Worm (Caenorhabditis elegans) whole organism, young adult: ENCODE results near the gene col-97.

ENCODE experiments used
- B0019.2 ChIP-seq: fragments of 200-800 bp; sonication (Bioruptor generic); conservative IDR thresholded peaks from 2 replicates; pipeline ENCODE4 v1.3.6; 2022; ENCODE audit warnings: missing genetic modification reagents, missing genetic modification characterization, missing compliant biosample characterization
- D2030.7 ChIP-seq: fragments of 200-800 bp; sonication (Bioruptor generic); IDR thresholded peaks from 2 replicates; pipeline ENCODE4 v1.3.6; 2022; ENCODE audit warnings: missing genetic modification reagents, missing genetic modification characterization, missing compliant biosample characterization
- F33H1.4 ChIP-seq: fragments of 200-800 bp; sonication (Bioruptor generic); IDR thresholded peaks from 2 replicates; pipeline ENCODE4 v1.3.6; 2022; ENCODE audit warnings: missing genetic modification reagents, missing genetic modification characterization, missing compliant biosample characterization
- F52B5.7 ChIP-seq: sonication (generic microtip); optimal IDR thresholded peaks from 2 replicates; lab custom pipeline; 2016; ENCODE audit warnings: mild to moderate bottlenecking, missing genetic modification characterization, missing compliant biosample characterization
- F55B11.4 ChIP-seq: sonication (generic microtip); optimal IDR thresholded peaks from 2 replicates; lab custom pipeline; 2016; ENCODE audit warnings: missing compliant biosample characterization, missing genetic modification characterization, borderline replicate concordance; ENCODE audit not compliant: insufficient read depth
- K11D2.4 ChIP-seq: fragments of 200-800 bp; sonication (Bioruptor generic); IDR thresholded peaks from 2 replicates; pipeline ENCODE4 v1.3.6; 2022; ENCODE audit warnings: missing genetic modification reagents, missing genetic modification characterization, missing compliant biosample characterization
- Y79H2A.3 ChIP-seq: fragments of 200-800 bp; sonication (Bioruptor generic); conservative IDR thresholded peaks from 2 replicates; pipeline ENCODE4 v1.3.6; 2022; ENCODE audit warnings: missing genetic modification reagents, missing genetic modification characterization, missing compliant biosample characterization
- atf-7 ChIP-seq: sonication (generic microtip); optimal IDR thresholded peaks from 2 replicates; lab custom pipeline; 2017; ENCODE audit warnings: mild to moderate bottlenecking, missing genetic modification characterization, missing compliant biosample characterization
- athp-1 ChIP-seq: sonication (generic microtip); optimal IDR thresholded peaks from 2 replicates; lab custom pipeline; 2017; ENCODE audit warnings: mild to moderate bottlenecking, missing genetic modification characterization, missing compliant biosample characterization
- attf-3 ChIP-seq: fragments of 200-800 bp; sonication (Bioruptor generic); conservative IDR thresholded peaks from 2 replicates; pipeline ENCODE4 v1.3.6; 2022; ENCODE audit warnings: missing genetic modification reagents, missing genetic modification characterization, missing compliant biosample characterization
- bed-2 ChIP-seq: fragments of 200-800 bp; sonication (Bioruptor generic); IDR thresholded peaks from 2 replicates; pipeline ENCODE4 v1.3.6; 2022; ENCODE audit warnings: missing genetic modification reagents, missing genetic modification characterization, missing compliant biosample characterization
- ceh-91 ChIP-seq: fragments of 200-800 bp; sonication (Bioruptor generic); IDR thresholded peaks from 2 replicates; pipeline ENCODE4 v1.3.6; 2022; ENCODE audit warnings: missing genetic modification reagents, missing genetic modification characterization, missing compliant biosample characterization
- chd-7 ChIP-seq: sonication (generic microtip); optimal IDR thresholded peaks from 2 replicates; lab custom pipeline; 2016; ENCODE audit warnings: mild to moderate bottlenecking, missing genetic modification characterization, moderate library complexity, missing compliant biosample characterization
- die-1 ChIP-seq: sonication (generic microtip); optimal IDR thresholded peaks from 2 replicates; lab custom pipeline; 2016; ENCODE audit warnings: missing genotype, mild to moderate bottlenecking, missing genetic modification characterization, missing compliant biosample characterization
- egl-44 ChIP-seq: fragments of 200-800 bp; sonication (Bioruptor generic); IDR thresholded peaks from 2 replicates; pipeline ENCODE4 v1.3.6; 2022; ENCODE audit warnings: missing genetic modification reagents, missing genetic modification characterization, missing compliant biosample characterization
- hlh-12 ChIP-seq: sonication (generic microtip); optimal IDR thresholded peaks from 2 replicates; lab custom pipeline; 2016; ENCODE audit warnings: missing genetic modification characterization, missing compliant biosample characterization
- hmg-1.2 ChIP-seq: fragments of 200-800 bp; sonication (Bioruptor generic); IDR thresholded peaks from 2 replicates; pipeline ENCODE4 v1.3.6; 2022; ENCODE audit warnings: missing genetic modification reagents, missing genetic modification characterization, missing compliant biosample characterization
- hmg-20 ChIP-seq: fragments of 200-800 bp; sonication (Bioruptor generic); IDR thresholded peaks from 2 replicates; pipeline ENCODE4 v1.3.6; 2022; ENCODE audit warnings: missing genetic modification reagents, missing genetic modification characterization, missing compliant biosample characterization
- hrde-1 ChIP-seq: sonication (generic microtip); optimal IDR thresholded peaks from 2 replicates; lab custom pipeline; 2016; ENCODE audit warnings: missing genetic modification characterization, mild to moderate bottlenecking, missing compliant biosample characterization, moderate library complexity, missing genotype, missing genetic modification reagents, borderline replicate concordance
- let-607 ChIP-seq, 2 experiments: fragments of 200-800 bp in 1 of 2; sonication (Bioruptor generic) in 1 of 2; sonication (generic microtip) in 1 of 2; optimal IDR thresholded peaks; 2 replicates each; lab custom pipeline; 2016 to 2018; ENCODE audit warnings: mild to moderate bottlenecking in 2 of 2, missing compliant biosample characterization in 2 of 2, missing genetic modification characterization in 2 of 2, moderate library complexity in 2 of 2, missing genotype in 1 of 2
- lin-26 ChIP-seq: fragments of 200-800 bp; sonication (Bioruptor generic); IDR thresholded peaks from 2 replicates; pipeline ENCODE4 v1.3.6; 2022; ENCODE audit warnings: missing genetic modification reagents, missing genetic modification characterization, missing compliant biosample characterization
- lsl-1 ChIP-seq: fragments of 200-800 bp; sonication (Bioruptor generic); optimal IDR thresholded peaks from 2 replicates; lab custom pipeline; 2018; ENCODE audit warnings: mild to moderate bottlenecking, missing genetic modification characterization, moderate library complexity, missing compliant biosample characterization
- lsy-27 ChIP-seq: sonication (generic microtip); optimal IDR thresholded peaks from 2 replicates; lab custom pipeline; 2017; ENCODE audit warnings: missing genetic modification characterization, mild to moderate bottlenecking, missing compliant biosample characterization, antibody characterized with exemption, missing genotype, borderline replicate concordance; ENCODE audit not compliant: insufficient read depth
- madf-10 ChIP-seq: sonication (generic microtip); optimal IDR thresholded peaks from 2 replicates; lab custom pipeline; 2016; ENCODE audit warnings: mild to moderate bottlenecking, missing genetic modification characterization, missing compliant biosample characterization
- madf-3 ChIP-seq: fragments of 200-800 bp; sonication (Bioruptor generic); IDR thresholded peaks from 2 replicates; pipeline ENCODE4 v1.3.6; 2022; ENCODE audit warnings: missing genetic modification reagents, missing genetic modification characterization, missing compliant biosample characterization
- madf-6 ChIP-seq: fragments of 200-800 bp; sonication (Bioruptor generic); IDR thresholded peaks from 2 replicates; pipeline ENCODE4 v1.3.6; 2022; ENCODE audit warnings: missing genetic modification reagents, missing genetic modification characterization, missing compliant biosample characterization
- madf-8 ChIP-seq: fragments of 200-800 bp; sonication (Bioruptor generic); conservative IDR thresholded peaks from 2 replicates; pipeline ENCODE4 v1.3.6; 2022; ENCODE audit warnings: missing genetic modification reagents, missing genetic modification characterization, missing compliant biosample characterization
- mel-28 ChIP-seq: sonication (generic microtip); optimal IDR thresholded peaks from 2 replicates; lab custom pipeline; 2016; ENCODE audit warnings: borderline replicate concordance, mild to moderate bottlenecking, missing genetic modification characterization, missing compliant biosample characterization
- nfya-2 ChIP-seq: fragments of 200-800 bp; sonication (Bioruptor generic); IDR thresholded peaks from 2 replicates; pipeline ENCODE4 v1.3.6; 2022; ENCODE audit warnings: missing genetic modification reagents, missing genetic modification characterization, missing compliant biosample characterization
- nhr-80 ChIP-seq: sonication (generic microtip); optimal IDR thresholded peaks from 2 replicates; lab custom pipeline; 2016; ENCODE audit warnings: missing genetic modification characterization, missing compliant biosample characterization
- rcor-1 ChIP-seq: fragments of 200-800 bp; sonication (Bioruptor generic); IDR thresholded peaks from 2 replicates; pipeline ENCODE4 v1.3.6; 2022; ENCODE audit warnings: missing genetic modification reagents, missing genetic modification characterization, missing compliant biosample characterization
- sea-2 ChIP-seq: fragments of 200-800 bp; sonication (Bioruptor generic); IDR thresholded peaks from 2 replicates; pipeline ENCODE4 v1.3.6; 2022; ENCODE audit warnings: missing genetic modification characterization, missing compliant biosample characterization
- snpc-3.4 ChIP-seq: sonication (generic microtip); optimal IDR thresholded peaks from 2 replicates; lab custom pipeline; 2017; ENCODE audit warnings: missing genetic modification characterization, mild to moderate bottlenecking, missing compliant biosample characterization, antibody characterized with exemption, moderate library complexity, missing genotype, missing genetic modification reagents
- snpc-4 ChIP-seq, 5 experiments: fragments of 150-350 bp in 1 of 5; sonication (generic microtip) in 4 of 5; optimal IDR thresholded peaks; 2 replicates each; lab custom pipeline; 2014 to 2018; ENCODE audit warnings: missing genetic modification characterization in 5 of 5, missing biosample characterization in 3 of 5, antibody characterized with exemption in 2 of 5, mild to moderate bottlenecking in 2 of 5, missing compliant biosample characterization in 2 of 5, missing genotype in 2 of 5, moderate library complexity in 2 of 5, missing genetic modification reagents in 1 of 5
- somi-1 ChIP-seq: fragments of 200-800 bp; sonication (Bioruptor generic); optimal IDR thresholded peaks from 2 replicates; lab custom pipeline; 2018; ENCODE audit warnings: mild to moderate bottlenecking, missing genetic modification characterization, missing compliant biosample characterization
- tbp1 ChIP-seq: fragments of 200-800 bp; sonication (Bioruptor generic); optimal IDR thresholded peaks from 2 replicates; lab custom pipeline; 2018; ENCODE audit warnings: mild to moderate bottlenecking, missing genetic modification characterization, missing compliant biosample characterization
- tbx-9 ChIP-seq: sonication (generic microtip); optimal IDR thresholded peaks from 2 replicates; lab custom pipeline; 2016; ENCODE audit warnings: borderline replicate concordance, missing genetic modification characterization, inconsistent platforms, missing compliant biosample characterization
- zfh-2 ChIP-seq: fragments of 200-800 bp; sonication (Bioruptor generic); conservative IDR thresholded peaks from 2 replicates; pipeline ENCODE4 v1.3.6; 2022; ENCODE audit warnings: missing genetic modification reagents, missing genetic modification characterization, missing compliant biosample characterization
- zim-3 ChIP-seq: sonication (generic microtip); optimal IDR thresholded peaks from 2 replicates; lab custom pipeline; 2017; ENCODE audit warnings: mild to moderate bottlenecking, missing genetic modification characterization, moderate library complexity, missing compliant biosample characterization
- ztf-28 ChIP-seq: fragments of 200-800 bp; sonication (Bioruptor generic); IDR thresholded peaks from 2 replicates; pipeline ENCODE4 v1.3.6; 2022; ENCODE audit warnings: missing genetic modification reagents, missing genetic modification characterization, missing compliant biosample characterization

The col-97 gene

DNA sequence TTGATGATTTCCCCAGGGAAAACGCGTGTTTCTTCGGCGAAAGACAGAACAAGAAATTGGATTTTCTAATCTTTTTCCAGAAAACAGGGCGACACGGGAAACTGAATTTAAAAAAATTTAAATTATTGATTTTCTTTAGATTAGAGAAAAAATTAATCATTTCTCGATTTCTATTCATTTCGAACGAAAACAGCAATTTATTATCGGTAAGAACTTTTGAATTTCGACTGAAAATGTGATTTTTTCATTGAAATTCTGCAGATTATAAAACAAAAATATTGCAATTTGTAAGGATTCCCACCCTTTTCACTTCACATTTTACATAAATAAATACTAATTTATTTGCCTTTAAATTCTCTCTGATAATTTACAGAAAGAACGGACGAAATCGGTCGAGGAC, 21.1 kb downstream of the col-97 start, which contains the start of gene bckd-1A:
bckd-1A (minus strand) TSS at position 101 of the 400 bp plus-strand sequence.
- TF ChIP-seq chd-7 (tag; lab: Kevin White, UChicago) (no peak), Y79H2A.3 (GFP tag; lab: Robert Waterston, UW) (no peak), hrde-1 (tag; lab: Kevin White, UChicago) (no peak), lin-26 (GFP tag; lab: Robert Waterston, UW) (no peak), madf-8 (no peak), tbx-9 (tag; lab: Kevin White, UChicago) (no peak), sea-2 (no peak)

DNA sequence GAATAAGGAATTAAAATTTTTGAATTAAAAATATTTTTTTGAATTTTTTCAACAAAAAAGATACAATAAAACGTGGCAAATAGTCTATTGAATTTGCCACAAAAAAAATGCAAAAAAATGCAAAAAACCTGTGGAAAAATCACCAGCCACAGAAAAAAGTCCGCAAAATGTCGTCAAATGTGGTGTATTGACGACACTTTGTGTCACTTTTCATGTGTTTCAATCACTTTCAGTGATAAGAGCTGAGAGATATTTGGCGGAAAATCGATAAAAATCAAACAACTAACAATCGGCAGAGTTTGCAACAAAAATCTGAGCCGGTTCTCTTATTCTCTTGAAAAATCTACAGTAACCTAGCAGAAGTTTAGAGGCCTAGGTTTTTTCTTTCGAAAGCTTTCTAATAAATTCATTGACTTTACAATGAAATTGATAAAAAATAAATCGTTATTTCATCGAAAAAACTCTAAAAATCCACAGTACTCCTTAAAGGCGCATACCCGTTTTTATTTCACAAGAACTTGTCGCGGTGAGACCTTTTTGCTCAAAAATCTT, 21.6 kb downstream of the col-97 start:
- TF ChIP-seq madf-10 (tag; lab: Kevin White, UChicago) (no peak), lsl-1 (GFP tag; lab: Kevin White, UChicago) (peak; percentile 66), ztf-28 (GFP tag; lab: Robert Waterston, UW) (no peak), hmg-1.2 (GFP tag; lab: Robert Waterston, UW) (no peak), snpc-3.4 (no peak), let-607 (tag; optimal IDR thresholded peaks at IDR 0.05; lab: Kevin White, UChicago) (peak in 1 of 2 experiments; percentile 15), Y79H2A.3 (GFP tag; lab: Robert Waterston, UW) (no peak), madf-6 (GFP tag; lab: Robert Waterston, UW) (peak; percentile 47), madf-8 (peak; percentile 44), tbp1 (GFP tag; lab: Kevin White, UChicago) (no peak)
- TF ChIP-seq, all 124 proteins: peak for 4

DNA sequence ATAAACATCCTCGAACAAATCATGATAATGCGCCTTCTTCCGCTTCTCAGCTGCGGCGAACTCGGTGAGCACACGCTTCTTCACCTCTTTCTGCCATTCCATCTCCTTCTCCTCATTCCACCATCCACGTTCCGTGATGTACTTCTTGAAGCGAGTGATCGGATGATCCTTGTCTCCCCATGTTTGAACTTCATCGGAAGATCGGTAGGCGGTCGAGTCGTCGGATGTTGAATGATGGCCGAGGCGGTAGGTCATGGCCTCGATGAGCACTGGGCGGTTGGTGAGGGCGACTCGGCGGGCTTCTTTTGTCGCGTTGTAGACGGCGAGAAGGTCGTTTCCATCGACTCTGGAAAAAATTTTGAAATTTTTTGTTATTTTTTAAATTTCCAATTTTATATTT, 25.2 kb downstream of the col-97 start:
- TF ChIP-seq zfh-2 (GFP tag; lab: Robert Waterston, UW): peak; percentile 62
- no peak for TF ChIP-seq hmg-20 (GFP tag; lab: Robert Waterston, UW)
- TF ChIP-seq die-1 (tag; lab: Kevin White, UChicago): no peak

DNA sequence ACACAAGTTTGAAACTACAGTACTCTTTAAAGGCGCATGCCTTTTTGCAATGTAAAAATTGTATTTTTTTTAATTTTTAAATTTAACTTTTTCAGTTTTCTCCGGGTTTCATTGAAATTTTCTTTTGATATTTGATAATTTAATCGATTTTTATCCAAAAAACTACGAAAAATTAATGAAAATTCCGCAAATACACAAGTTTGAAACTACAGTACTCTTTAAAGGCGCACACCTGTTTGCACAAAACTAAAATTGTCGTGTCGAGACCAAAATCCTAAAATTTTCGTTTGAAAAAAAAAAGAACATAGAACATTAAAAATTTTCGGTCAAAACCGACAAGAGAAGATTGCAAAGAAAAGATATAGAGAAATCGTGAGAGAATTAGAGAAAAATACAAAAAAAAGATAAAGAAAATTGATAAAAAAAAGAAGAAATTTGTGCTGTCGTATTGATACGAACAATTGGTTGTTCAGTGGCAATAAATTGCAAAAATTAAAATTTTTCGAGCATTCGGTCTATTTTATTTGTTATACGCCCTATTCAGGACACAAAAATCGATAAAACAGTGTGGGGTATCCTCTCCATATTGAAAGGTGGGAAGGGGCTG, 26.0 kb downstream of the col-97 start:
- TF ChIP-seq snpc-4 (GFP tag; optimal IDR thresholded peaks at IDR 0.05; lab: Kevin White, UChicago) (no peak), snpc-4 (tag; optimal IDR thresholded peaks at IDR 0.05; lab: Kevin White, UChicago) (no peak), F33H1.4 (peak; percentile 69), F55B11.4 (tag; lab: Kevin White, UChicago) (no peak), B0019.2 (no peak), ceh-91 (GFP tag; lab: Robert Waterston, UW) (no peak), nhr-80 (tag; lab: Kevin White, UChicago) (peak; percentile 63), madf-6 (GFP tag; lab: Robert Waterston, UW) (peak; percentile 67; the same call in 1 of the 2 replicates), attf-3 (GFP tag; lab: Robert Waterston, UW) (no peak), rcor-1 (GFP tag; lab: Robert Waterston, UW) (no peak), hmg-1.2 (GFP tag; lab: Robert Waterston, UW) (peak; percentile 44; the same call in 1 of the 2 replicates), K11D2.4 (GFP tag; lab: Robert Waterston, UW) (no peak), F52B5.7 (tag; lab: Kevin White, UChicago) (no peak), D2030.7 (GFP tag; lab: Robert Waterston, UW) (0 out of 2 replicates have a peak, but pooled peaks have one; percentile 29), madf-3 (no peak), somi-1 (GFP tag; lab: Kevin White, UChicago) (no peak), hlh-12 (tag; lab: Kevin White, UChicago) (no peak), nfya-2 (GFP tag; lab: Robert Waterston, UW) (no peak), bed-2 (GFP tag; lab: Robert Waterston, UW) (no peak), egl-44 (no peak), mel-28 (tag; lab: Kevin White, UChicago) (no peak), atf-7 (tag; lab: Kevin White, UChicago) (no peak), madf-8 (peak; percentile 58), athp-1 (peak; percentile 2), zim-3 (tag; lab: Kevin White, UChicago) (no peak), lsy-27 (tag; lab: Kevin White, UChicago) (no peak)
